Fruit fly (Drosophila melanogaster) whole organism, wandering third instar larva: ENCODE results near the gene CG8944.
A peak's percentile ranks its signal among the peaks of the same experiment; 100 is the strongest.

ENCODE experiments used
- CG9705 ChIP-seq: fragments of 200-800 bp; sonication (Bioruptor generic); optimal IDR thresholded peaks from 2 replicates; lab custom pipeline; 2018; ENCODE audit warnings: missing biosample characterization, mild to moderate bottlenecking, missing genetic modification characterization
- CrebA ChIP-seq: fragments of 200-800 bp; sonication (Bioruptor generic); optimal IDR thresholded peaks from 2 replicates; lab custom pipeline; 2016; ENCODE audit warnings: missing biosample characterization, mild to moderate bottlenecking, missing genetic modification characterization, borderline replicate concordance
- Dfd ChIP-seq: fragments of >200 bp; optimal IDR thresholded peaks from 2 replicates; lab custom pipeline; 2017; ENCODE audit warnings: missing biosample characterization, missing genetic modification characterization
- Dif ChIP-seq: fragments of 200-275, 200-300 bp; sonication (Bioruptor generic); optimal IDR thresholded peaks from 2 replicates; lab custom pipeline; 2018; ENCODE audit warnings: missing biosample characterization, missing genetic modification characterization; ENCODE audit not compliant: partially characterized antibody
- HLH106 ChIP-seq: fragments of 200-800 bp; optimal IDR thresholded peaks from 3 replicates; lab custom pipeline; 2019; ENCODE audit warnings: missing biosample characterization, mild to moderate bottlenecking, missing genetic modification characterization, moderate library complexity
- Hnf4 ChIP-seq: fragments of 200-800 bp; sonication (Bioruptor generic); optimal IDR thresholded peaks from 2 replicates; lab custom pipeline; 2016; ENCODE audit warnings: missing biosample characterization, mild to moderate bottlenecking, missing genetic modification characterization
- Hr78 ChIP-seq: fragments of >200 bp; optimal IDR thresholded peaks from 2 replicates; lab custom pipeline; 2017; ENCODE audit warnings: missing biosample characterization, missing genetic modification characterization
- Hr83 ChIP-seq: fragments of 200-300 bp; sonication (Bioruptor generic); optimal IDR thresholded peaks from 2 replicates; lab custom pipeline; 2016; ENCODE audit warnings: missing biosample characterization, mild to moderate bottlenecking, missing genetic modification characterization, moderate library complexity; ENCODE audit not compliant: poor library complexity, severe bottlenecking
- Jra ChIP-seq: sonication (Bioruptor generic); optimal IDR thresholded peaks from 2 replicates; lab custom pipeline; 2016; ENCODE audit warnings: missing biosample characterization, missing genetic modification characterization
- Mio ChIP-seq: sonication (Bioruptor generic); optimal IDR thresholded peaks from 2 replicates; lab custom pipeline; 2016; ENCODE audit warnings: missing biosample characterization, missing genetic modification characterization
- Myc ChIP-seq: fragments of >200 bp; optimal IDR thresholded peaks from 2 replicates; lab custom pipeline; 2017
- N ChIP-seq: fragments of >200 bp; optimal IDR thresholded peaks from 2 replicates; lab custom pipeline; 2018; ENCODE audit warnings: missing biosample characterization, missing external identifiers, missing genetic modification characterization
- OdsH ChIP-seq: fragments of 200-800 bp; sonication (Bioruptor generic); optimal IDR thresholded peaks from 2 replicates; lab custom pipeline; 2016; ENCODE audit warnings: missing biosample characterization, mild to moderate bottlenecking, missing genetic modification characterization
- Rel ChIP-seq, 2 experiments: fragments of 200-800 bp; sonication (Bioruptor generic) in 1 of 2; optimal IDR thresholded peaks; 2 replicates in 1 of 2; 3 replicates in 1 of 2; lab custom pipeline; 2016 to 2019; ENCODE audit warnings: mild to moderate bottlenecking in 2 of 2, missing biosample characterization in 2 of 2, missing genetic modification characterization in 2 of 2, moderate library complexity in 1 of 2
- Sp1 ChIP-seq: fragments of 200-800 bp; sonication (Bioruptor generic); optimal IDR thresholded peaks from 3 replicates; lab custom pipeline; 2019; ENCODE audit warnings: missing biosample characterization, mild to moderate bottlenecking, missing genetic modification characterization, moderate library complexity
- Vsx2 ChIP-seq: fragments of 200-300, 225-300 bp; sonication (Bioruptor generic); optimal IDR thresholded peaks from 2 replicates; lab custom pipeline; 2018; ENCODE audit warnings: missing biosample characterization, missing genetic modification characterization; ENCODE audit not compliant: partially characterized antibody
- br ChIP-seq: fragments of 200-800 bp; sonication (Bioruptor generic); optimal IDR thresholded peaks from 2 replicates; lab custom pipeline; 2016; ENCODE audit warnings: missing biosample characterization, missing genetic modification characterization
- brk ChIP-seq: fragments of 200-800 bp; sonication (Bioruptor generic); optimal IDR thresholded peaks from 2 replicates; lab custom pipeline; 2016; ENCODE audit warnings: missing biosample characterization, mild to moderate bottlenecking, missing genetic modification characterization
- dl ChIP-seq, 2 experiments: fragments of 175-275, 200-275 bp in 1 of 2; fragments of 200-275 bp in 1 of 2; sonication (Bioruptor generic); optimal IDR thresholded peaks; lab custom pipeline; 2018; ENCODE audit warnings: mild to moderate bottlenecking in 2 of 2, missing biosample characterization in 2 of 2, missing genetic modification characterization in 2 of 2, moderate library complexity in 2 of 2; ENCODE audit not compliant: partially characterized antibody in 2 of 2, insufficient read depth in 1 of 2
- dsf ChIP-seq: sonication (Bioruptor generic); optimal IDR thresholded peaks from 2 replicates; lab custom pipeline; 2016; ENCODE audit warnings: missing biosample characterization, missing genetic modification characterization, borderline replicate concordance
- ey ChIP-seq: fragments of 200-800 bp; sonication (Bioruptor generic); optimal IDR thresholded peaks from 2 replicates; lab custom pipeline; 2016; ENCODE audit warnings: missing biosample characterization, missing genetic modification characterization
- foxo ChIP-seq, 2 experiments: fragments of 200-800 bp; sonication (Bioruptor generic); optimal IDR thresholded peaks; 2 replicates in 1 of 2; 3 replicates in 1 of 2; lab custom pipeline; 2016 to 2017; ENCODE audit warnings: missing biosample characterization in 2 of 2, missing genetic modification characterization in 2 of 2
- fru ChIP-seq: fragments of 200-800 bp; sonication (Bioruptor generic); optimal IDR thresholded peaks from 3 replicates; lab custom pipeline; 2016; ENCODE audit warnings: missing biosample characterization, mild to moderate bottlenecking, missing genetic modification characterization
- h ChIP-seq: fragments of 200-800 bp; sonication (Bioruptor generic); optimal IDR thresholded peaks from 3 replicates; lab custom pipeline; 2016; ENCODE audit warnings: missing biosample characterization, mild to moderate bottlenecking, missing genetic modification characterization
- lola ChIP-seq: fragments of >200 bp; optimal IDR thresholded peaks from 2 replicates; lab custom pipeline; 2017; ENCODE audit warnings: missing biosample characterization, missing genetic modification characterization
- pan ChIP-seq: fragments of >200 bp; optimal IDR thresholded peaks from 2 replicates; lab custom pipeline; 2017
- psq ChIP-seq: fragments of 200-800 bp; sonication (Bioruptor generic); optimal IDR thresholded peaks from 3 replicates; lab custom pipeline; 2017; ENCODE audit warnings: missing biosample characterization, mild to moderate bottlenecking, missing genetic modification characterization, moderate library complexity
- rgr ChIP-seq: fragments of 200-800 bp; sonication (Bioruptor generic); optimal IDR thresholded peaks from 3 replicates; lab custom pipeline; 2016; ENCODE audit warnings: missing biosample characterization, mild to moderate bottlenecking, missing genetic modification characterization
- sage ChIP-seq: fragments of 200-800 bp; sonication (Bioruptor generic); optimal IDR thresholded peaks from 2 replicates; lab custom pipeline; 2016; ENCODE audit warnings: missing biosample characterization, mild to moderate bottlenecking, missing genetic modification characterization
- sv ChIP-seq: fragments of 200-800 bp; sonication (Bioruptor generic); optimal IDR thresholded peaks from 3 replicates; lab custom pipeline; 2016; ENCODE audit warnings: missing biosample characterization, missing genetic modification characterization
- tai ChIP-seq: sonication (Bioruptor generic); optimal IDR thresholded peaks from 2 replicates; lab custom pipeline; 2016; ENCODE audit warnings: missing biosample characterization, missing genetic modification characterization
- usp ChIP-seq: fragments of >200 bp; optimal IDR thresholded peaks from 2 replicates; lab custom pipeline; 2017; ENCODE audit warnings: missing biosample characterization, missing genetic modification characterization
- woc ChIP-seq: sonication (Bioruptor generic); optimal IDR thresholded peaks from 2 replicates; lab custom pipeline; 2016; ENCODE audit warnings: missing biosample characterization, mild to moderate bottlenecking, missing genetic modification characterization

Gene CG8944

DNA sequence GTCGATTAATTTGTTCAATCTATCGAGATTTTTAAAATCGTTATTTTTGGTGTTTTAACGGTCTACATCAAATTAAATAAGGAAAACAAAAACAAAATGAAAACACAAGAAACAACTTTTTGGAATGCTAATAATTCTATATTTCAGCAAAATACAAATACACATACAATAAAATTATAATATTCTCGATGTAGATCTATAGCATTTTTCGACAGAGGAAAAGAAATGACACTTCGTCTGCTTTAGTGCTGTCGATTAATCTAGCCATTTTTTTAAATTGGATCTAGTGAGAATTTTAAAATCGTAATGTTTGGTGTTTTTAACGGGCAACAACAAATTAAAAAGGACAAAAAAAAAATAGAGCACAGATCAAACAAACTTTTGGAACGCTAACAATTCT lies 8.9 kb downstream of the CG8944 start, which contains the start of gene Arp6:
Arp6 (minus strand) TSS at position 11 of the 400 bp plus-strand sequence.
- TF ChIP-seq br (GFP tag; lab: Kevin White, UChicago) (no peak), CrebA (no peak), foxo (GFP tag; optimal IDR thresholded peaks at IDR 0.05; lab: Kevin White, UChicago) (no peak), usp (GFP tag; lab: Kevin White, UChicago) (no peak), Rel (GFP tag; optimal IDR thresholded peaks at IDR 0.05; lab: Kevin White, UChicago) (no peak), Rel (tag; optimal IDR thresholded peaks at IDR 0.05; lab: Kevin White, UChicago) (no peak), woc (peak; percentile 37), Hnf4 (GFP tag; lab: Kevin White, UChicago) (no peak), h (GFP tag; lab: Kevin White, UChicago) (no peak), ey (GFP tag; lab: Kevin White, UChicago) (no peak), Jra (GFP tag; lab: Kevin White, UChicago) (no peak), dsf (GFP tag; lab: Kevin White, UChicago) (no peak), Myc (lab: Kevin White, UChicago) (peak; percentile 81), pan (lab: Kevin White, UChicago) (no peak), Hr83 (GFP tag; lab: Kevin White, UChicago) (no peak), rgr (GFP tag; lab: Kevin White, UChicago) (no peak), Vsx2 (GFP tag; lab: Kevin White, UChicago) (no peak), tai (GFP tag; lab: Kevin White, UChicago) (no peak), HLH106 (peak; percentile 5), dl (GFP tag; optimal IDR thresholded peaks at IDR 0.05; lab: Kevin White, UChicago; ENCODE audit: insufficient read depth in 1 of 2, partially characterized antibody in 2 of 2) (no peak), brk (GFP tag; lab: Kevin White, UChicago) (no peak), Dif (GFP tag; lab: Kevin White, UChicago) (no peak), Hr78 (no peak)

DNA sequence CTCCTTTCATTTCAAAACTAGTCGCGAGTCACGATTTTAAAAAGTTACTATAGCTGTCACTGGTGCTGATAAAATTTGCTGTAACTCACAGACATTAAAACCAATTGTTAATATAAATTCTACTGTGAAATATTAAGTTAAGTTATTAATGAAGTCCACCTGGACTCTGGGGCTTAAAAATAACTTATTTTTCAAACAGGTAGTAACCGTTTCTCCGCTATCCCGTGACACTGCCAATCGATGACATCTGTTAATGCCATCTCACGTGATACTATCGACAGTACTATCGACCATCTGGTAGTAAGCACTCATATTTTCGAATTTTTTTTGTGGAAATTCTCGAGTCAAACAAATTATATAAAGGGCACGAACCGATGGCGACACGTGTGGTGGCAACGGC lies 12.0 kb downstream of the CG8944 start, which contains the start of the genes CG12379 and MagR:
CG12379 (minus strand) TSS at position 2 of the 400 bp plus-strand sequence.
MagR (plus strand) TSS at position 276 of the 400 bp plus-strand sequence.
- peak; percentile 68 for TF ChIP-seq Myc (lab: Kevin White, UChicago)
- no peak for TF ChIP-seq Hr83 (GFP tag; lab: Kevin White, UChicago)
- no peak for TF ChIP-seq Jra (GFP tag; lab: Kevin White, UChicago)
- TF ChIP-seq Vsx2 (GFP tag; lab: Kevin White, UChicago): no peak
- peak; percentile 81 for TF ChIP-seq HLH106
- TF ChIP-seq CG9705 (GFP tag; lab: Kevin White, UChicago): peak; percentile 71
- peak; percentile 57 for TF ChIP-seq ey (GFP tag; lab: Kevin White, UChicago)
- TF ChIP-seq psq: peak; percentile 32
- TF ChIP-seq rgr (GFP tag; lab: Kevin White, UChicago): peak; percentile 53
- peak; percentile 48 for TF ChIP-seq br (GFP tag; lab: Kevin White, UChicago)
- TF ChIP-seq N: no peak
- TF ChIP-seq dl (GFP tag; optimal IDR thresholded peaks at IDR 0.05; lab: Kevin White, UChicago; ENCODE audit: insufficient read depth in 1 of 2, partially characterized antibody in 2 of 2): no peak
- no peak for TF ChIP-seq Mio (GFP tag; lab: Kevin White, UChicago)
- peak in 1 of 2 experiments; percentile 59 for TF ChIP-seq foxo (GFP tag; optimal IDR thresholded peaks at IDR 0.05; lab: Kevin White, UChicago)
- TF ChIP-seq Sp1 (GFP tag; lab: Kevin White, UChicago): peak; percentile 69
- no peak for TF ChIP-seq Rel (GFP tag; optimal IDR thresholded peaks at IDR 0.05; lab: Kevin White, UChicago)
- TF ChIP-seq Rel (tag; optimal IDR thresholded peaks at IDR 0.05; lab: Kevin White, UChicago): peak; percentile 28
- TF ChIP-seq woc: peak; percentile 88
- peak; percentile 71 for TF ChIP-seq fru
- no peak for TF ChIP-seq lola (GFP tag; lab: Kevin White, UChicago)
- peak; percentile 35 for TF ChIP-seq sv (GFP tag; lab: Kevin White, UChicago)
- TF ChIP-seq h (GFP tag; lab: Kevin White, UChicago): peak; percentile 73

DNA sequence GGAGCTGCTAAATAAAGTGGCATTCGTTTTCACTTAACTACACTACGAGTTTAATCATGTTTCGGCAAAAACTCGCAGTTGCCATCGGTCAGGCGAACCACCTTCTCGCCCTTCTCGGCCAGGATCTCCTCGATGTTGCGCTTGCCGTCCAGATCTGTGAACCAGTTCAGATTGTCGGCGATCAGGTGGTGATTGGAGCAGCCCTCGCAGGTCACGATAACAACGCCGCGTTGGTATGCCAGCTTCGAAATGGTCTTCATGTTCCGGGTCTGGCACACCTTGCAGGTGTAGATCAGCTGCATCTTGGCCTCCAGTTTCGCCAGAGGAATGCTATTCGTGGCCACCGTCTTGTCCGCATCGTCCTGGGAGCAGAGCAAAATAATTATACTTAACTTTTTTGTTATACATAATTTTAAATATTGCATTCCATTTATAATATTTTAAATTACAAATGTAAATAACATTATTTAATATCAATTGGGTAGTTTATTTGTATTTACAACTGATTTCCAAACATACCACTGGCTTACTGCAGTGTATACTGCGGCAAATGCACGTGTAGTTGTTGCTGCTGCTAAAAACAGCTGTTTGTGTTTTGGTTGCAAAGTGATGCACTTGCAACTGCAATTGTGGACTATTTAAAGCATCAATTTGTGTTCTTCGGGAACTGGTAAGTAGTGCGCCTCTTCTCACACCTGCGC lies 12.7 kb downstream of the CG8944 start:
- no peak for TF ChIP-seq sage (GFP tag; lab: Kevin White, UChicago)
- no peak for TF ChIP-seq sv (GFP tag; lab: Kevin White, UChicago)
- TF ChIP-seq foxo (GFP tag; optimal IDR thresholded peaks at IDR 0.05; lab: Kevin White, UChicago): no peak
- no peak for TF ChIP-seq OdsH (GFP tag; lab: Kevin White, UChicago)
- TF ChIP-seq dsf (GFP tag; lab: Kevin White, UChicago): no peak
- no peak for TF ChIP-seq psq
- no peak for TF ChIP-seq Dfd (GFP tag; lab: Kevin White, UChicago)
- no peak for TF ChIP-seq pan (lab: Kevin White, UChicago)
